Fruit fly (Drosophila melanogaster): Measurements from ENCODE around the gene CG31800.

dm6 chr2L:19026491-19027197 lies 7.7 kb downstream of the CG31800 start:
- no peak for TF ChIP-seq Dll (optimal IDR thresholded peaks at IDR 0.05)
- no peak for TF ChIP-seq usp (GFP tag; optimal IDR thresholded peaks at IDR 0.05)
- TF ChIP-seq pan (optimal IDR thresholded peaks at IDR 0.05), result no peak
- no peak for TF ChIP-seq CG8478 (optimal IDR thresholded peaks at IDR 0.05)
- no peak for TF ChIP-seq psq (optimal IDR thresholded peaks at IDR 0.05)
- TF ChIP-seq EcR (GFP tag; optimal IDR thresholded peaks at IDR 0.05), result no peak
